Worm (Caenorhabditis elegans): ENCODE results near the gene srg-9.
A peak's percentile ranks its signal among the peaks of the same experiment; 100 is the strongest.

srg-9 gene

ce11 chrIII:6207881-6208280 lies 48.7 kb downstream of the srg-9 start, which contains the start of gene C23G10.2 (continued):
- TF ChIP-seq lin-15B (tag; optimal IDR thresholded peaks at IDR 0.05) (no peak), hlh-30 (tag; optimal IDR thresholded peaks at IDR 0.05; ENCODE audit: insufficient read depth) (no peak), hlh-11 (tag; optimal IDR thresholded peaks at IDR 0.05) (no peak), mdt-29 (GFP tag; IDR thresholded peaks at IDR 0.05) (no peak), daf-19 (GFP tag; conservative IDR thresholded peaks at IDR 0.05) (no peak), nhr-25 (tag; optimal IDR thresholded peaks at IDR 0.05; ENCODE audit: borderline replicate concordance, insufficient read depth) (no peak), zfp-3 (GFP tag; conservative IDR thresholded peaks at IDR 0.05) (no peak), F10B5.3 (tag; optimal IDR thresholded peaks at IDR 0.05) (no peak), saeg-2 (GFP tag; IDR thresholded peaks at IDR 0.05) (no peak), jun-1 (tag; optimal IDR thresholded peaks at IDR 0.05) (no peak), lin-38 (GFP tag; IDR thresholded peaks at IDR 0.05) (peak; percentile 34; the same call in 1 of the 2 replicates), sdz-12 (GFP tag; optimal IDR thresholded peaks at IDR 0.05) (no peak), duxl-1 (tag; optimal IDR thresholded peaks at IDR 0.05; ENCODE audit: poor library complexity) (no peak), nhr-48 (tag; optimal IDR thresholded peaks at IDR 0.05) (no peak), tag-97 (GFP tag; IDR thresholded peaks at IDR 0.05) (no peak), R02D3.7 (tag; optimal IDR thresholded peaks at IDR 0.05) (no peak), aly-2 (tag; optimal IDR thresholded peaks at IDR 0.05) (no peak), ceh-82 (tag; optimal IDR thresholded peaks at IDR 0.05) (no peak), daf-8 (GFP tag; IDR thresholded peaks at IDR 0.05) (no peak), ctbp-1 (GFP tag; IDR thresholded peaks at IDR 0.05) (0 out of 2 replicates have a peak, but pooled peaks have one; percentile 39), spr-1 (tag; optimal IDR thresholded peaks at IDR 0.05) (no peak), mxl-2 (GFP tag; conservative IDR thresholded peaks at IDR 0.05) (no peak), ceh-20 (GFP tag; IDR thresholded peaks at IDR 0.05) (no peak), nhr-11 (tag; optimal IDR thresholded peaks at IDR 0.05) (no peak), egl-43 (GFP tag; IDR thresholded peaks at IDR 0.05) (0 out of 2 replicates have a peak, but pooled peaks have one; percentile 42)

DNA sequence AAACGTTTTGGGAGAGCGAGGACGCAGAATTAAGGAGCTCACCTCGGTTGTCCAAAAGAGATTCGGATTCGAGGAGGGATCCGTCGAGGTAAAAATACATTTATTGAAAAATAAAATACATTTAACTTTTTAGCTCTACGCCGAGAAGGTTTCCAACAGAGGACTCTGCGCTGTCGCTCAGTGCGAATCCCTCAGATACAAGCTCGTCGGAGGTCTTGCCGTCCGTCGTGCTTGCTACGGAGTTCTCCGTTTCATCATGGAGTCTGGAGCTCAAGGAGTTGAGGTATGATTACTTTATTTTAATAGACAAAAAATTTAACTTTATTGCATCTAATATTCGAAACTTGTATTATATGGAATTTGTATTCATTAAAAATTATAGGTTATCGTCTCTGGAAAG lies 49.5 kb downstream of the srg-9 start:
- TF ChIP-seq dmd-8 (GFP tag; IDR thresholded peaks at IDR 0.05) = 0 out of 2 replicates have a peak, but pooled peaks have one; percentile 4
- TF ChIP-seq saeg-2 (GFP tag; IDR thresholded peaks at IDR 0.05) = 0 out of 2 replicates have a peak, but pooled peaks have one; percentile 18
- TF ChIP-seq mdl-1 (tag; optimal IDR thresholded peaks at IDR 0.05) = no peak
- no peak for TF ChIP-seq hif-1 (tag; optimal IDR thresholded peaks at IDR 0.05)
- TF ChIP-seq F37D6.2 (tag; optimal IDR thresholded peaks at IDR 0.05) = no peak
- TF ChIP-seq dpl-1 (GFP tag; optimal IDR thresholded peaks at IDR 0.05) = no peak
- TF ChIP-seq F10B5.3 (tag; optimal IDR thresholded peaks at IDR 0.05) = no peak
- TF ChIP-seq lir-3 (tag; optimal IDR thresholded peaks at IDR 0.05) = no peak
- TF ChIP-seq nhr-41 (GFP tag; IDR thresholded peaks at IDR 0.05) = no peak

DNA sequence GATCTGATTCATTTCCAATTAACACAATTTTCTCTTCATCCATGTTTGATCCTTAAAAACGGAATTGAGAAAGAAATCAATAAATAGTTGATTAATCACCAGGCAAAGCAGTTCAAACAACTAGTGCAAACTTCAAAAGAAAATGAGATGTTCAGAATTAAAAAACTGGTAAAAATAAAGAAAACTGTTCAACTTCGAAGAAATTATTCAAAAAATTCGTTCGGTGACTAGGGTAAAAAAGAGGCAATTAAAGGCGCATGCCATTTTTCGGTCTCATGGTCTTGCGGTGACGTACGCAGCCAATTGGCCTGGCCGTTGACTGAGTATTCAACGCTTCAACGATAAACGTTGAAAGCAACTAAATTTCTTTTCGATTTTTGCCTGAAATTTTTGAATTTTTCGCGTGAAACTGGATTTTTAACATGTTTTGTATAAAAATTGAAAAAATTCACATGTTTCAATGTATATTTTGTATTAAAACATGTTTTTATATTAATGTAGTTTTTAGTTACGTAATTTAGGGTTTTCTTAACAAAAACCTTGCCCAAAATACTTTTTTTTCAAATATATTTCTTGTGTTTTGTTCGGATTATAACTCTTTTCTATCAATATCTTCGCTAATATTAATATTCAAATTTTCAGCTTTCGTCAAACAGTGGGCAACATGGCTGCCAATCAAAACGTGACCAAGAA lies 50.3 kb downstream of the srg-9 start, which contains the start of the genes sna-3 and rps-3:
Gene sna-3 (minus strand): TSS at position 51 of the 693 bp plus-strand sequence.
Gene rps-3 (plus strand): TSS at position 643 of the 693 bp plus-strand sequence.
- TF ChIP-seq nhr-28 (tag; optimal IDR thresholded peaks at IDR 0.05) = peak; percentile 69
- TF ChIP-seq spr-3 (GFP tag; optimal IDR thresholded peaks at IDR 0.05) = no peak
- TF ChIP-seq lim-7 (GFP tag; IDR thresholded peaks at IDR 0.05) = no peak
- TF ChIP-seq hlh-30 (tag; optimal IDR thresholded peaks at IDR 0.05; ENCODE audit: insufficient read depth) = peak; percentile 88
- TF ChIP-seq nhr-77 (tag; optimal IDR thresholded peaks at IDR 0.05) = peak; percentile 91
- TF ChIP-seq madf-9 (GFP tag; conservative IDR thresholded peaks at IDR 0.05) = no peak
- TF ChIP-seq nhr-111 (GFP tag; optimal IDR thresholded peaks at IDR 0.05) = no peak
- TF ChIP-seq set-16 (GFP tag; IDR thresholded peaks at IDR 0.05) = no peak
- TF ChIP-seq lsy-2 (tag; optimal IDR thresholded peaks at IDR 0.05) = peak; percentile 66 to 92
- no peak for TF ChIP-seq ceh-62 (tag; optimal IDR thresholded peaks at IDR 0.05)
- TF ChIP-seq ces-1 (GFP tag; optimal IDR thresholded peaks at IDR 0.05) = no peak
- TF ChIP-seq mdl-1 (tag; optimal IDR thresholded peaks at IDR 0.05) = peak in 1 of 2 experiments; percentile 68
- TF ChIP-seq lin-1 (GFP tag; IDR thresholded peaks at IDR 0.05) = no peak
- TF ChIP-seq hlh-11 (tag; optimal IDR thresholded peaks at IDR 0.05) = peak; percentile 33
- TF ChIP-seq mes-2 (tag; optimal IDR thresholded peaks at IDR 0.05; ENCODE audit: poor library complexity, severe bottlenecking) = peak; percentile 90
- TF ChIP-seq unc-130 (GFP tag; optimal IDR thresholded peaks at IDR 0.05) = peak; percentile 69
- no peak for TF ChIP-seq snpc-1.2 (GFP tag; IDR thresholded peaks at IDR 0.05)
- no peak for TF ChIP-seq php-3 (GFP tag; IDR thresholded peaks at IDR 0.05)
- TF ChIP-seq ctbp-1 (GFP tag; IDR thresholded peaks at IDR 0.05) = no peak

Measured in whole organism, L4 larva.